Worm (Caenorhabditis elegans) whole organism, L3 larva: ENCODE measurements around the gene rpl-34.

Experiments used
- R02D3.7 ChIP-seq: fragments of 150-350 bp; optimal IDR thresholded peaks from 2 replicates; lab custom pipeline; 2014; ENCODE audit warnings: missing biosample characterization, missing genetic modification characterization
- ceh-16 ChIP-seq: sonication (generic microtip); optimal IDR thresholded peaks from 2 replicates; lab custom pipeline; 2017; ENCODE audit warnings: missing biosample characterization, missing genetic modification characterization
- ceh-28 ChIP-seq: fragments of 150-350 bp; optimal IDR thresholded peaks from 2 replicates; lab custom pipeline; 2014; ENCODE audit warnings: missing biosample characterization, missing genetic modification reagents, missing genetic modification characterization
- ceh-82 ChIP-seq: fragments of 150-350 bp; optimal IDR thresholded peaks from 2 replicates; lab custom pipeline; 2014; ENCODE audit warnings: missing biosample characterization, missing genetic modification characterization
- ceh-9 ChIP-seq: sonication (generic microtip); optimal IDR thresholded peaks from 2 replicates; lab custom pipeline; 2018; ENCODE audit warnings: missing biosample characterization, missing genetic modification characterization
- daf-12 ChIP-seq: fragments of 150-350 bp; optimal IDR thresholded peaks from 2 replicates; lab custom pipeline; 2014; ENCODE audit warnings: missing biosample characterization, missing genetic modification reagents, missing genetic modification characterization
- egl-27 ChIP-seq: sonication (generic microtip); optimal IDR thresholded peaks from 4 replicates; lab custom pipeline; 2017; ENCODE audit warnings: missing biosample characterization, missing genetic modification reagents, missing genetic modification characterization
- egl-5 ChIP-seq: fragments of 150-350 bp; optimal IDR thresholded peaks from 2 replicates; lab custom pipeline; 2017; ENCODE audit warnings: missing biosample characterization, missing genetic modification reagents, missing genetic modification characterization, inconsistent platforms
- elt-1 ChIP-seq: fragments of 150-350 bp; optimal IDR thresholded peaks from 2 replicates; lab custom pipeline; 2014; ENCODE audit warnings: missing biosample characterization, missing genetic modification characterization
- elt-2 ChIP-seq: sonication (generic microtip); optimal IDR thresholded peaks from 2 replicates; lab custom pipeline; 2016; ENCODE audit warnings: missing genetic modification reagents, mild to moderate bottlenecking, missing genetic modification characterization, missing compliant biosample characterization
- elt-3 ChIP-seq, 3 experiments: fragments of 150-350 bp in 1 of 3; sonication (generic microtip) in 2 of 3; optimal IDR thresholded peaks; 2 replicates in 2 of 3; 4 replicates in 1 of 3; lab custom pipeline; 2014 to 2017; ENCODE audit warnings: missing biosample characterization in 3 of 3, missing genetic modification characterization in 3 of 3
- eor-1 ChIP-seq, 2 experiments: fragments of 150-350 bp; optimal IDR thresholded peaks; 2 replicates each; lab custom pipeline; 2014 to 2018; ENCODE audit warnings: missing biosample characterization in 2 of 2, missing genetic modification characterization in 2 of 2
- fkh-10 ChIP-seq: sonication (generic microtip); optimal IDR thresholded peaks from 2 replicates; lab custom pipeline; 2017; ENCODE audit warnings: missing biosample characterization, missing genetic modification reagents, missing genetic modification characterization
- fkh-2 ChIP-seq: fragments of 150-350 bp; optimal IDR thresholded peaks from 2 replicates; lab custom pipeline; 2014; ENCODE audit warnings: missing biosample characterization, missing genetic modification reagents, missing genetic modification characterization
- fos-1 ChIP-seq: fragments of 150-350 bp; optimal IDR thresholded peaks from 2 replicates; lab custom pipeline; 2014; ENCODE audit warnings: missing biosample characterization, missing genetic modification characterization
- hmg-11 ChIP-seq: sonication (generic microtip); optimal IDR thresholded peaks from 2 replicates; lab custom pipeline; 2016; ENCODE audit warnings: missing genetic modification characterization, missing compliant biosample characterization
- jun-1 ChIP-seq: fragments of 150-350 bp; optimal IDR thresholded peaks from 2 replicates; lab custom pipeline; 2014; ENCODE audit warnings: missing biosample characterization, missing genetic modification reagents, missing genetic modification characterization
- lin-15B ChIP-seq: fragments of 150-350 bp; optimal IDR thresholded peaks from 2 replicates; lab custom pipeline; 2014; ENCODE audit warnings: missing biosample characterization, missing genetic modification characterization
- lin-39 ChIP-seq: fragments of 150-350 bp; optimal IDR thresholded peaks from 2 replicates; lab custom pipeline; 2018; ENCODE audit warnings: missing biosample characterization, missing genetic modification reagents, missing genetic modification characterization
- lsy-12 ChIP-seq: sonication (generic microtip); optimal IDR thresholded peaks from 2 replicates; lab custom pipeline; 2016; ENCODE audit warnings: mild to moderate bottlenecking, missing genetic modification characterization, missing compliant biosample characterization
- mdl-1 ChIP-seq: fragments of 150-350 bp; optimal IDR thresholded peaks from 2 replicates; lab custom pipeline; 2014; ENCODE audit warnings: missing biosample characterization, missing genetic modification characterization
- mml-1 ChIP-seq: fragments of 150-350 bp; sonication (generic microtip); optimal IDR thresholded peaks from 3 replicates; lab custom pipeline; 2014; ENCODE audit warnings: missing biosample characterization, missing genetic modification characterization
- nfya-1 ChIP-seq: sonication (generic microtip); optimal IDR thresholded peaks from 2 replicates; lab custom pipeline; 2017; ENCODE audit warnings: missing genetic modification characterization, mild to moderate bottlenecking, missing compliant biosample characterization, antibody characterized with exemption, moderate library complexity; ENCODE audit not compliant: insufficient read depth
- nhr-11 ChIP-seq: fragments of 150-350 bp; optimal IDR thresholded peaks from 2 replicates; lab custom pipeline; 2014; ENCODE audit warnings: missing biosample characterization, missing genetic modification characterization
- nhr-12 ChIP-seq: fragments of 150-350 bp; optimal IDR thresholded peaks from 2 replicates; lab custom pipeline; 2014; ENCODE audit warnings: missing biosample characterization, missing genetic modification characterization
- nhr-23 ChIP-seq: fragments of 150-350 bp; optimal IDR thresholded peaks from 2 replicates; lab custom pipeline; 2014; ENCODE audit warnings: missing biosample characterization, missing genetic modification reagents, missing genetic modification characterization
- nhr-237 ChIP-seq: fragments of 150-350 bp; optimal IDR thresholded peaks from 2 replicates; lab custom pipeline; 2014; ENCODE audit warnings: missing biosample characterization, missing genetic modification characterization
- nhr-25 ChIP-seq: sonication (generic microtip); optimal IDR thresholded peaks from 2 replicates; lab custom pipeline; 2017; ENCODE audit warnings: missing biosample characterization, missing genetic modification characterization
- nhr-28 ChIP-seq: fragments of 150-350 bp; optimal IDR thresholded peaks from 2 replicates; lab custom pipeline; 2014; ENCODE audit warnings: missing biosample characterization, missing genetic modification characterization
- nhr-67 ChIP-seq: fragments of 150-350 bp; optimal IDR thresholded peaks from 2 replicates; lab custom pipeline; 2014; ENCODE audit warnings: missing biosample characterization, missing genetic modification characterization
- nhr-77 ChIP-seq: fragments of 150-350 bp; optimal IDR thresholded peaks from 2 replicates; lab custom pipeline; 2014; ENCODE audit warnings: missing biosample characterization, missing genetic modification characterization
- pha-4 ChIP-seq: fragments of 150-350 bp; optimal IDR thresholded peaks from 2 replicates; lab custom pipeline; 2014; ENCODE audit warnings: missing biosample characterization, missing genetic modification reagents, missing genetic modification characterization
- pqm-1 ChIP-seq: fragments of 150-350 bp; optimal IDR thresholded peaks from 2 replicates; lab custom pipeline; 2017; ENCODE audit warnings: missing biosample characterization, missing genetic modification characterization, inconsistent platforms
- sea-2 ChIP-seq: fragments of 150-350 bp; sonication (generic microtip); optimal IDR thresholded peaks from 4 replicates; lab custom pipeline; 2014; ENCODE audit warnings: missing biosample characterization, missing genetic modification reagents, missing genetic modification characterization
- skn-1 ChIP-seq: fragments of 150-350 bp; optimal IDR thresholded peaks from 2 replicates; lab custom pipeline; 2014; ENCODE audit warnings: missing biosample characterization, missing genetic modification characterization
- snpc-4 ChIP-seq: fragments of 150-350 bp; optimal IDR thresholded peaks from 2 replicates; lab custom pipeline; 2014; ENCODE audit warnings: missing biosample characterization, missing genetic modification characterization
- tbx-2 ChIP-seq: sonication (generic microtip); optimal IDR thresholded peaks from 2 replicates; lab custom pipeline; 2016; ENCODE audit warnings: mild to moderate bottlenecking, missing genetic modification characterization, missing compliant biosample characterization
- unc-39 ChIP-seq: sonication (generic microtip); optimal IDR thresholded peaks from 4 replicates; lab custom pipeline; 2017; ENCODE audit warnings: missing biosample characterization, missing genetic modification characterization
- unc-62 ChIP-seq: fragments of 150-350 bp; sonication (generic microtip); optimal IDR thresholded peaks from 4 replicates; lab custom pipeline; 2014; ENCODE audit warnings: missing biosample characterization, missing genetic modification reagents, missing genetic modification characterization
- zag-1 ChIP-seq: fragments of 150-350 bp; optimal IDR thresholded peaks from 2 replicates; lab custom pipeline; 2014; ENCODE audit warnings: missing biosample characterization, missing genetic modification characterization
- ztf-11 ChIP-seq: fragments of 150-350 bp; optimal IDR thresholded peaks from 2 replicates; lab custom pipeline; 2014; ENCODE audit warnings: missing biosample characterization, missing genetic modification characterization
- ztf-4 ChIP-seq: fragments of 150-350 bp; optimal IDR thresholded peaks from 2 replicates; lab custom pipeline; 2014; ENCODE audit warnings: missing biosample characterization, missing genetic modification characterization

The rpl-34 gene

ce11 chrIV:12268272-12269045, at the start of gene rpl-34, which contains the start of gene ppm-1.H:
TSS of gene rpl-34 (plus strand) at chrIV:12268995.
TSS of gene ppm-1.H (minus strand) at chrIV:12268322.
- TF ChIP-seq egl-5 (tag; lab: Kevin White, UChicago): peak; percentile 87
- TF ChIP-seq elt-1 (tag; lab: Kevin White, UChicago): no peak
- TF ChIP-seq snpc-4 (tag; lab: Kevin White, UChicago): no peak
- peak; percentile 95 for TF ChIP-seq nfya-1
- no peak for TF ChIP-seq tbx-2 (tag; lab: Kevin White, UChicago)
- no peak for TF ChIP-seq daf-12 (tag; lab: Kevin White, UChicago)
- peak; percentile 88 for TF ChIP-seq pha-4 (tag; lab: Kevin White, UChicago)
- TF ChIP-seq fkh-10 (GFP tag; lab: Kevin White, UChicago): no peak
- no peak for TF ChIP-seq egl-27
- peak; percentile 11 for TF ChIP-seq pqm-1 (tag; lab: Kevin White, UChicago)
- no peak for TF ChIP-seq ceh-28
- TF ChIP-seq nhr-25 (tag; lab: Kevin White, UChicago): peak; percentile 37
- no peak for TF ChIP-seq nhr-67
- no peak for TF ChIP-seq lsy-12 (tag; lab: Kevin White, UChicago)
- TF ChIP-seq ceh-82 (tag; lab: Kevin White, UChicago): no peak
- TF ChIP-seq sea-2 (GFP tag; lab: Kevin White, UChicago): no peak
- no peak for TF ChIP-seq nhr-77 (tag; lab: Kevin White, UChicago)
- TF ChIP-seq nhr-23 (tag; lab: Kevin White, UChicago): peak; percentile 27
- no peak for TF ChIP-seq nhr-11 (tag; lab: Kevin White, UChicago)
- no peak for TF ChIP-seq nhr-28 (tag; lab: Kevin White, UChicago)
- TF ChIP-seq elt-3 (tag; optimal IDR thresholded peaks at IDR 0.05; lab: Kevin White, UChicago): no peak
- no peak for TF ChIP-seq unc-62 (GFP tag; lab: Kevin White, UChicago)
- no peak for TF ChIP-seq eor-1 (tag; optimal IDR thresholded peaks at IDR 0.05; lab: Kevin White, UChicago)
- no peak for TF ChIP-seq mdl-1
- no peak for TF ChIP-seq elt-2 (tag; lab: Kevin White, UChicago)
- TF ChIP-seq ztf-4 (tag; lab: Kevin White, UChicago): no peak
- TF ChIP-seq zag-1 (tag; lab: Kevin White, UChicago): no peak
- TF ChIP-seq fos-1 (tag; lab: Kevin White, UChicago): no peak
- no peak for TF ChIP-seq ceh-9 (tag; lab: Kevin White, UChicago)
- TF ChIP-seq hmg-11 (tag; lab: Kevin White, UChicago): peak; percentile 31
- peak; percentile 21 for TF ChIP-seq skn-1 (tag; lab: Kevin White, UChicago)
- TF ChIP-seq fkh-2: no peak
- no peak for TF ChIP-seq mml-1 (tag; lab: Kevin White, UChicago)
- peak; percentile 88 for TF ChIP-seq R02D3.7 (tag; lab: Kevin White, UChicago)
- TF ChIP-seq lin-39 (tag; lab: Kevin White, UChicago): peak; percentile 85
- TF ChIP-seq nhr-237: no peak
- TF ChIP-seq lin-15B (tag; lab: Kevin White, UChicago): peak; percentile 82
- TF ChIP-seq nhr-12 (tag; lab: Kevin White, UChicago): no peak
- TF ChIP-seq ceh-16 (tag; lab: Kevin White, UChicago): no peak
- no peak for TF ChIP-seq ztf-11 (tag; lab: Kevin White, UChicago)
- no peak for TF ChIP-seq unc-39 (tag; lab: Kevin White, UChicago)

DNA sequence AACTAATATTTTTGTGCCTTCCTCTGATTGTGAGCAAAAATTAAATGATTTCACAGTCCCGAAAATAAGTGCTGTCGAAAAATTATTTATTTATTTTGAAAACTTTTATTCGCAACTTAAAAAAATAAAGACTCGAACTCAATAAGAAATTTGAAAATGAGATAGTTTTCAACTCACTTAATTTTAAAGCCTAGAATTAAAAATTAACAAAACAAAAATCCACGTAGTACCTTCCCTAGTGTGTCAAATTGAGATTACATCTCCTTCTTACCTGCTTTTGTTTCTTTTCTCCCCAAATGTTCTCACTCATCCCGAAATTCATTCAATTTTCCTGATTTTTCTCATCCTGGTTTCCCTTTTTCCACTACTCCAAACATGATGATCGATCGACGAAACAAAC, 49.5 kb upstream of the rpl-34 start, which contains the start of gene F35G2.5:
F35G2.5 (plus strand) TSS at position 301 of the 400 bp plus-strand sequence.
- no peak for TF ChIP-seq nhr-23 (tag; lab: Kevin White, UChicago)
- TF ChIP-seq nhr-237: no peak
- TF ChIP-seq sea-2 (GFP tag; lab: Kevin White, UChicago): no peak
- TF ChIP-seq lsy-12 (tag; lab: Kevin White, UChicago): no peak
- TF ChIP-seq jun-1 (tag; lab: Kevin White, UChicago): no peak
- TF ChIP-seq egl-27: no peak
- TF ChIP-seq nfya-1: no peak
- TF ChIP-seq elt-3 (tag; optimal IDR thresholded peaks at IDR 0.05; lab: Kevin White, UChicago): no peak
- TF ChIP-seq ztf-11 (tag; lab: Kevin White, UChicago): no peak
- TF ChIP-seq, all 47 proteins: peak for 0
